Fruit fly (Drosophila melanogaster) whole organism, embryonic: ENCODE measurements around the gene amos.

Experiments
- ATbp ChIP-seq: fragments of 200-800 bp; sonication (Bioruptor generic); optimal IDR thresholded peaks from 2 replicates; lab custom pipeline; 2017; ENCODE audit warnings: missing biosample characterization, mild to moderate bottlenecking, missing genetic modification characterization, missing genetic modification reagents
- Abd-B ChIP-seq: fragments of 200-800 bp; sonication (Bioruptor generic); optimal IDR thresholded peaks from 2 replicates; lab custom pipeline; 2018; ENCODE audit warnings: missing biosample characterization, mild to moderate bottlenecking, missing genetic modification characterization, moderate library complexity
- Antp ChIP-seq: fragments of 200-800 bp; sonication (Bioruptor generic); optimal IDR thresholded peaks from 3 replicates; lab custom pipeline; 2016; ENCODE audit warnings: missing biosample characterization, missing genetic modification characterization
- Atf-2 ChIP-seq: fragments of 200-800 bp; sonication (Bioruptor generic); optimal IDR thresholded peaks from 2 replicates; lab custom pipeline; 2016; ENCODE audit warnings: missing biosample characterization, missing genetic modification characterization
- CG11456 ChIP-seq: fragments of 200-800 bp; sonication (Bioruptor generic); IDR thresholded peaks from 3 replicates; pipeline ENCODE4 v1.3.6; 2022; ENCODE audit warnings: missing biosample characterization, missing genetic modification characterization
- CG13424 ChIP-seq: fragments of 200-800 bp; sonication (Bioruptor generic); optimal IDR thresholded peaks from 2 replicates; lab custom pipeline; 2019; ENCODE audit warnings: missing biosample characterization, mild to moderate bottlenecking, missing genetic modification characterization, moderate library complexity
- CG13894 ChIP-seq: fragments of 200-800 bp; sonication (Bioruptor generic); optimal IDR thresholded peaks from 3 replicates; lab custom pipeline; 2018; ENCODE audit warnings: missing biosample characterization, mild to moderate bottlenecking, missing genetic modification characterization, moderate library complexity
- CG14710 ChIP-seq: fragments of 200-800 bp; sonication (Bioruptor generic); optimal IDR thresholded peaks from 3 replicates; lab custom pipeline; 2019; ENCODE audit warnings: missing biosample characterization, mild to moderate bottlenecking, missing genetic modification characterization, moderate library complexity
- CG14860 ChIP-seq: fragments of 200-800 bp; sonication (Bioruptor generic); IDR thresholded peaks from 3 replicates; pipeline ENCODE4 v1.3.6; 2022; ENCODE audit warnings: missing biosample characterization, missing genetic modification characterization; ENCODE audit not compliant: partially characterized antibody
- CG17361 ChIP-seq: fragments of 200-800 bp; sonication (Bioruptor generic); IDR thresholded peaks from 3 replicates; pipeline ENCODE4 v1.3.6; 2022; ENCODE audit warnings: missing biosample characterization, missing genetic modification characterization
- CG18262 ChIP-seq: fragments of 200-800 bp; optimal IDR thresholded peaks from 3 replicates; lab custom pipeline; 2019; ENCODE audit warnings: missing biosample characterization, mild to moderate bottlenecking, missing genetic modification characterization, moderate library complexity
- CG18764 ChIP-seq: fragments of 200-800 bp; sonication (Bioruptor generic); optimal IDR thresholded peaks from 3 replicates; lab custom pipeline; 2016; ENCODE audit warnings: missing biosample characterization, missing genetic modification characterization
- CG2889 ChIP-seq: fragments of 200-800 bp; sonication (Bioruptor generic); IDR thresholded peaks from 3 replicates; pipeline ENCODE4 v1.3.6; 2022; ENCODE audit warnings: missing biosample characterization, missing genetic modification characterization
- CG31224 ChIP-seq: fragments of 200-800 bp; sonication (Bioruptor generic); IDR thresholded peaks from 2 replicates; pipeline ENCODE4 v1.3.6; 2022; ENCODE audit warnings: missing biosample characterization, missing genetic modification characterization
- CG42726 ChIP-seq: fragments of 200-800 bp; sonication (Bioruptor generic); IDR thresholded peaks from 2 replicates; pipeline ENCODE4 v1.3.6; 2022; ENCODE audit warnings: missing biosample characterization, missing genetic modification characterization; ENCODE audit not compliant: partially characterized antibody
- CG4328 ChIP-seq: fragments of 200-800 bp; sonication (Bioruptor generic); optimal IDR thresholded peaks from 3 replicates; lab custom pipeline; 2017; ENCODE audit warnings: missing biosample characterization, missing genetic modification reagents, missing genetic modification characterization
- CG4707 ChIP-seq: fragments of 200-800 bp; sonication (Bioruptor generic); optimal IDR thresholded peaks from 2 replicates; lab custom pipeline; 2018; ENCODE audit warnings: missing biosample characterization, mild to moderate bottlenecking, missing genetic modification characterization, moderate library complexity
- CG4854 ChIP-seq: fragments of 200-800 bp; sonication (Bioruptor generic); optimal IDR thresholded peaks from 2 replicates; lab custom pipeline; 2016; ENCODE audit warnings: missing biosample characterization, missing genetic modification characterization, inconsistent platforms
- CG7271 ChIP-seq: fragments of 200-800 bp; sonication (Bioruptor generic); optimal IDR thresholded peaks from 2 replicates; lab custom pipeline; 2018; ENCODE audit warnings: missing biosample characterization, mild to moderate bottlenecking, missing genetic modification characterization, moderate library complexity
- CG8281 ChIP-seq: fragments of 200-800 bp; sonication (Bioruptor generic); optimal IDR thresholded peaks from 2 replicates; lab custom pipeline; 2018; ENCODE audit warnings: missing biosample characterization, mild to moderate bottlenecking, missing genetic modification characterization, moderate library complexity
- CG9437 ChIP-seq: fragments of 200-800 bp; sonication (Bioruptor generic); optimal IDR thresholded peaks from 2 replicates; lab custom pipeline; 2018; ENCODE audit warnings: missing biosample characterization, mild to moderate bottlenecking, missing genetic modification characterization
- CG9932 ChIP-seq: fragments of 200-800 bp; sonication (Bioruptor generic); IDR thresholded peaks from 2 replicates; pipeline ENCODE4 v1.3.6; 2022; ENCODE audit warnings: missing biosample characterization, missing genetic modification characterization
- Dip2 ChIP-seq: fragments of 200-800 bp; sonication (Bioruptor generic); IDR thresholded peaks from 2 replicates; pipeline ENCODE4 v1.3.6; 2022; ENCODE audit warnings: missing biosample characterization, missing genetic modification characterization
- Drgx ChIP-seq: fragments of 200-800 bp; sonication (Bioruptor generic); IDR thresholded peaks from 2 replicates; pipeline ENCODE4 v1.3.6; 2022; ENCODE audit warnings: missing biosample characterization, missing genetic modification characterization
- Hr78 ChIP-seq, 2 experiments: fragments of 200-800 bp in 1 of 2; fragments of >200 bp in 1 of 2; sonication (Bioruptor generic) in 1 of 2; optimal IDR thresholded peaks; 2 replicates each; lab custom pipeline; 2017 to 2019; ENCODE audit warnings: missing biosample characterization in 2 of 2, missing genetic modification characterization in 2 of 2, mild to moderate bottlenecking in 1 of 2, moderate library complexity in 1 of 2
- Kr ChIP-seq: fragments of 200-800 bp; sonication (Bioruptor generic); optimal IDR thresholded peaks from 2 replicates; lab custom pipeline; 2017; ENCODE audit warnings: missing biosample characterization, mild to moderate bottlenecking, missing genetic modification characterization
- Mad ChIP-seq: fragments of 200-800 bp; sonication (Bioruptor generic); optimal IDR thresholded peaks from 2 replicates; lab custom pipeline; 2016; ENCODE audit warnings: missing biosample characterization, missing genetic modification characterization
- Max ChIP-seq: fragments of 200-800 bp; sonication (Bioruptor generic); optimal IDR thresholded peaks from 2 replicates; lab custom pipeline; 2016; ENCODE audit warnings: missing biosample characterization, mild to moderate bottlenecking, missing genetic modification characterization
- Sox102F ChIP-seq: fragments of 200-800 bp; sonication (Bioruptor generic); optimal IDR thresholded peaks from 2 replicates; lab custom pipeline; 2018; ENCODE audit warnings: missing biosample characterization, mild to moderate bottlenecking, missing genetic modification characterization, moderate library complexity
- Sry-β ChIP-seq: fragments of 200-800 bp; sonication (Bioruptor generic); optimal IDR thresholded peaks from 2 replicates; lab custom pipeline; 2018; ENCODE audit warnings: missing biosample characterization, mild to moderate bottlenecking, missing genetic modification characterization, moderate library complexity
- ab ChIP-seq: fragments of 200-800 bp; sonication (Bioruptor generic); optimal IDR thresholded peaks from 2 replicates; lab custom pipeline; 2016; ENCODE audit warnings: missing biosample characterization, missing genetic modification characterization
- bsh ChIP-seq, 2 experiments: fragments of 200-800 bp; sonication (Bioruptor generic); optimal IDR thresholded peaks; 2 replicates each; lab custom pipeline; 2017 to 2018; ENCODE audit warnings: mild to moderate bottlenecking in 2 of 2, missing biosample characterization in 2 of 2, missing genetic modification characterization in 2 of 2, moderate library complexity in 1 of 2
- cg ChIP-seq: fragments of 200-800 bp; sonication (Bioruptor generic); optimal IDR thresholded peaks from 3 replicates; lab custom pipeline; 2019; ENCODE audit warnings: missing biosample characterization, mild to moderate bottlenecking, missing genetic modification characterization, moderate library complexity
- dan ChIP-seq: fragments of 200-800 bp; sonication (Bioruptor generic); IDR thresholded peaks from 2 replicates; pipeline ENCODE4 v1.3.6; 2022; ENCODE audit warnings: missing biosample characterization, missing genetic modification characterization
- ems ChIP-seq: fragments of 200-800 bp; sonication (Bioruptor generic); optimal IDR thresholded peaks from 3 replicates; lab custom pipeline; 2016; ENCODE audit warnings: missing biosample characterization, missing genetic modification characterization
- ewg ChIP-seq: fragments of 200-800 bp; sonication (Bioruptor generic); optimal IDR thresholded peaks from 3 replicates; lab custom pipeline; 2017; ENCODE audit warnings: mild to moderate bottlenecking, missing biosample characterization, missing genetic modification reagents, missing genetic modification characterization
- exex ChIP-seq: fragments of 200-800 bp; sonication (Bioruptor generic); optimal IDR thresholded peaks from 4 replicates; lab custom pipeline; 2018; ENCODE audit warnings: missing biosample characterization, mild to moderate bottlenecking, missing genetic modification characterization, moderate library complexity
- fd64A ChIP-seq: fragments of 200-800 bp; sonication (Bioruptor generic); optimal IDR thresholded peaks from 3 replicates; lab custom pipeline; 2018; ENCODE audit warnings: missing biosample characterization, mild to moderate bottlenecking, missing genetic modification characterization
- hbn ChIP-seq: fragments of 200-800 bp; sonication (Bioruptor generic); IDR thresholded peaks from 2 replicates; pipeline ENCODE4 v1.3.6; 2022; ENCODE audit warnings: missing biosample characterization, missing genetic modification characterization; ENCODE audit not compliant: partially characterized antibody
- insv ChIP-seq, 2 experiments: fragments of 200-800 bp; sonication (Bioruptor generic); optimal IDR thresholded peaks; 3 replicates each; lab custom pipeline; 2016 to 2018; ENCODE audit warnings: missing biosample characterization in 2 of 2, missing genetic modification characterization in 2 of 2
- kah ChIP-seq: fragments of 200-800 bp; sonication (Bioruptor generic); optimal IDR thresholded peaks from 2 replicates; lab custom pipeline; 2018; ENCODE audit warnings: missing biosample characterization, mild to moderate bottlenecking, missing genetic modification characterization
- knrl ChIP-seq: fragments of 200-800 bp; sonication (Bioruptor generic); IDR thresholded peaks from 3 replicates; pipeline ENCODE4 v1.3.6; 2022; ENCODE audit warnings: missing biosample characterization, missing genetic modification characterization; ENCODE audit not compliant: partially characterized antibody
- lbe ChIP-seq: fragments of 200-800 bp; sonication (Bioruptor generic); optimal IDR thresholded peaks from 2 replicates; lab custom pipeline; 2016; ENCODE audit warnings: missing biosample characterization, mild to moderate bottlenecking, missing genetic modification characterization
- nmo ChIP-seq: fragments of 200-800 bp; sonication (Bioruptor generic); optimal IDR thresholded peaks from 2 replicates; lab custom pipeline; 2018; ENCODE audit warnings: missing biosample characterization, mild to moderate bottlenecking, missing genetic modification characterization, moderate library complexity
- salm ChIP-seq: fragments of 200-800 bp; sonication (Bioruptor generic); optimal IDR thresholded peaks from 2 replicates; lab custom pipeline; 2018; ENCODE audit warnings: missing biosample characterization, mild to moderate bottlenecking, missing genetic modification characterization
- sd ChIP-seq: fragments of 200-800 bp; sonication (Bioruptor generic); optimal IDR thresholded peaks from 3 replicates; lab custom pipeline; 2018; ENCODE audit warnings: missing biosample characterization, mild to moderate bottlenecking, missing genetic modification characterization, moderate library complexity
- slbo ChIP-seq: fragments of 200-800 bp; sonication (Bioruptor generic); IDR thresholded peaks from 2 replicates; pipeline ENCODE4 v1.3.6; 2022; ENCODE audit warnings: missing biosample characterization, missing genetic modification characterization
- sob ChIP-seq: fragments of 200-800 bp; sonication (Bioruptor generic); IDR thresholded peaks from 2 replicates; pipeline ENCODE4 v1.3.6; 2022; ENCODE audit warnings: missing biosample characterization, missing genetic modification characterization
- vfl ChIP-seq: fragments of 200-800 bp; sonication (Bioruptor generic); optimal IDR thresholded peaks from 2 replicates; lab custom pipeline; 2016; ENCODE audit warnings: missing biosample characterization, missing genetic modification characterization

The amos gene

DNA sequence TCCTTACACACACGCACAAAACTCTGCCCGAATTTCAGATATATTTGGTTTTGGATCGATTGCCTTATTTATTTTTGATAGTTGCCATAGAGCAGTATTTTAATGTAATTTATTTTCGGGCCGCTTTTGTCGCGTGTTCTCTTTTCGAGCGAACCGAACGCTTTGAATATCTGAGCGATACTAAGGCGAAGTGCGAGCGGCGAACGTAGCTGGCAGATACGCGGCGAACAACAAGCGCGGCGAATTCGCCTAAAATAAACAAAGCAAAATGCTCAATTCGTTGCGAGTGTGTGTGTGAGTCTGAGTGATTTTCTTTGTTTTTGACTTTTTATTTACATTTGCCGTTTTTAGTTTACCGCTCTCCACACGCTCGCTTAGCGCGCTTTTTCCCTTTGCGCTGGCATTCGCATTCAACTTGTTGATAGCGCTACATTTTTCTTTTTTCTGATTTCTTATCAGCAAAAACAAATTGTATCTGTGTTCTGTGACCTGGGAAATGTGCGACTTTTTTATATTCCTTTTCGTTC is 33.6 kb downstream of the amos start (continued):
- TF ChIP-seq lbe (GFP tag; lab: Kevin White, UChicago) = no peak
- no peak for TF ChIP-seq dan (GFP tag; lab: Robert Waterston, UW)
- no peak for TF ChIP-seq Antp (GFP tag; lab: Kevin White, UChicago)
- no peak for TF ChIP-seq CG4854 (GFP tag; lab: Kevin White, UChicago)
- no peak for TF ChIP-seq ewg
- TF ChIP-seq CG2889 (GFP tag; lab: Robert Waterston, UW) = no peak
- no peak for TF ChIP-seq vfl
- no peak; the same call in 1 of the 2 replicates for TF ChIP-seq sob (GFP tag; lab: Robert Waterston, UW)
- TF ChIP-seq CG4328 (GFP tag; lab: Kevin White, UChicago) = peak; percentile 2
- TF ChIP-seq ATbp (GFP tag; lab: Kevin White, UChicago) = peak; percentile 69
- no peak for TF ChIP-seq Max (GFP tag; lab: Kevin White, UChicago)
- peak; percentile 72 for TF ChIP-seq cg (GFP tag; lab: Kevin White, UChicago)
- TF ChIP-seq ems (GFP tag; lab: Kevin White, UChicago) = no peak
- no peak for TF ChIP-seq Kr (GFP tag; lab: Kevin White, UChicago)
- no peak for TF ChIP-seq CG8281 (tag; lab: Kevin White, UChicago)
- no peak for TF ChIP-seq ab (GFP tag; lab: Kevin White, UChicago)
- TF ChIP-seq slbo (GFP tag; lab: Robert Waterston, UW) = no peak
- no peak for TF ChIP-seq nmo (GFP tag; lab: Kevin White, UChicago)
- TF ChIP-seq Atf-2 (GFP tag; lab: Kevin White, UChicago) = no peak
- peak; percentile 26 for TF ChIP-seq CG4707
- TF ChIP-seq CG14710 = no peak
- TF ChIP-seq Mad (GFP tag; lab: Kevin White, UChicago) = no peak
- peak; percentile 36 for TF ChIP-seq CG13894 (tag; lab: Kevin White, UChicago)
- no peak for TF ChIP-seq CG7271 (tag; lab: Kevin White, UChicago)
- no peak for TF ChIP-seq Abd-B (GFP tag; lab: Kevin White, UChicago)
- no peak for TF ChIP-seq CG11456 (GFP tag; lab: Robert Waterston, UW)
- TF ChIP-seq CG42726 (GFP tag; lab: Robert Waterston, UW) = 0 out of 2 replicates have a peak, but pooled peaks have one; percentile 34
- TF ChIP-seq CG18764 = no peak
- TF ChIP-seq CG14860 (GFP tag; lab: Robert Waterston, UW) = no peak
- peak; percentile 35; the same call in 2 of the 3 replicates for TF ChIP-seq CG17361
- TF ChIP-seq bsh (GFP tag; optimal IDR thresholded peaks at IDR 0.05; lab: Kevin White, UChicago) = peak in 1 of 2 experiments; percentile 73
- no peak for TF ChIP-seq CG18262 (tag; lab: Kevin White, UChicago)
- no peak for TF ChIP-seq CG13424
- TF ChIP-seq sd (tag; lab: Kevin White, UChicago) = peak; percentile 70
- TF ChIP-seq fd64A = peak; percentile 23
- TF ChIP-seq CG9437 (GFP tag; lab: Kevin White, UChicago) = no peak
- no peak for TF ChIP-seq salm (tag; lab: Kevin White, UChicago)
- no peak for TF ChIP-seq CG9932
- TF ChIP-seq CG31224 (GFP tag; lab: Robert Waterston, UW) = no peak
- peak; percentile 67 for TF ChIP-seq Drgx (GFP tag; lab: Robert Waterston, UW)
- TF ChIP-seq hbn (GFP tag; lab: Robert Waterston, UW) = peak; percentile 17; the same call in 1 of the 2 replicates
- TF ChIP-seq Hr78 (GFP tag; optimal IDR thresholded peaks at IDR 0.05; lab: Kevin White, UChicago) = peak in 1 of 2 experiments; percentile 81
- no peak for TF ChIP-seq Sry-β (GFP tag; lab: Kevin White, UChicago)
- no peak for TF ChIP-seq insv (GFP tag; optimal IDR thresholded peaks at IDR 0.05; lab: Kevin White, UChicago)
- no peak for TF ChIP-seq knrl (GFP tag; lab: Robert Waterston, UW)
- TF ChIP-seq kah = no peak
- TF ChIP-seq Dip2 = no peak
- no peak for TF ChIP-seq Sox102F
- peak; percentile 3 for TF ChIP-seq exex (tag; lab: Kevin White, UChicago)
